Worm (Caenorhabditis elegans) whole organism, young adult: ENCODE measurements around the gene ttll-5.

Source experiments
- C06A6.2 ChIP-seq: fragments of 200-800 bp; sonication (Bioruptor generic); conservative IDR thresholded peaks from 2 replicates; pipeline ENCODE4 v1.3.6; 2022; ENCODE audit warnings: missing genetic modification characterization, missing compliant biosample characterization
- F55B11.4 ChIP-seq: sonication (generic microtip); optimal IDR thresholded peaks from 2 replicates; lab custom pipeline; 2016; ENCODE audit warnings: missing compliant biosample characterization, missing genetic modification characterization, borderline replicate concordance; ENCODE audit not compliant: insufficient read depth
- ama-1 ChIP-seq, 3 experiments: fragments of 150-350 bp in 1 of 3; sonication (generic microtip) in 2 of 3; optimal IDR thresholded peaks; 2 replicates each; lab custom pipeline; 2014 to 2018; ENCODE audit warnings: missing biosample characterization in 2 of 3, missing genetic modification characterization in 2 of 3, missing genetic modification reagents in 2 of 3
- athp-1 ChIP-seq: sonication (generic microtip); optimal IDR thresholded peaks from 2 replicates; lab custom pipeline; 2017; ENCODE audit warnings: mild to moderate bottlenecking, missing genetic modification characterization, missing compliant biosample characterization
- dox-1 ChIP-seq: fragments of 200-800 bp; sonication (Bioruptor generic); IDR thresholded peaks from 2 replicates; pipeline ENCODE4 v1.3.6; 2022; ENCODE audit warnings: missing genetic modification reagents, missing genetic modification characterization, missing compliant biosample characterization
- fkh-3 ChIP-seq: sonication (generic microtip); optimal IDR thresholded peaks from 2 replicates; lab custom pipeline; 2016; ENCODE audit warnings: mild to moderate bottlenecking, missing genetic modification characterization, missing compliant biosample characterization
- hmg-1.2 ChIP-seq: fragments of 200-800 bp; sonication (Bioruptor generic); IDR thresholded peaks from 2 replicates; pipeline ENCODE4 v1.3.6; 2022; ENCODE audit warnings: missing genetic modification reagents, missing genetic modification characterization, missing compliant biosample characterization
- lag-1 ChIP-seq: fragments of 200-800 bp; sonication (Bioruptor generic); IDR thresholded peaks from 2 replicates; pipeline ENCODE4 v1.3.6; 2022; ENCODE audit warnings: missing genetic modification reagents, missing genetic modification characterization, missing compliant biosample characterization
- madf-8 ChIP-seq: fragments of 200-800 bp; sonication (Bioruptor generic); conservative IDR thresholded peaks from 2 replicates; pipeline ENCODE4 v1.3.6; 2022; ENCODE audit warnings: missing genetic modification reagents, missing genetic modification characterization, missing compliant biosample characterization
- pha-4 ChIP-seq: fragments of 150-350 bp; sonication (generic microtip); optimal IDR thresholded peaks from 2 replicates; lab custom pipeline; 2014; ENCODE audit warnings: missing biosample characterization, missing genetic modification reagents, missing genetic modification characterization
- tlf-1 ChIP-seq: fragments of 200-800 bp; sonication (Bioruptor generic); optimal IDR thresholded peaks from 2 replicates; lab custom pipeline; 2018; ENCODE audit warnings: mild to moderate bottlenecking, missing genetic modification characterization, missing compliant biosample characterization
- unc-130 ChIP-seq: sonication (generic microtip); optimal IDR thresholded peaks from 2 replicates; lab custom pipeline; 2016; ENCODE audit warnings: missing genetic modification reagents, missing genetic modification characterization, missing compliant biosample characterization
- zfh-2 ChIP-seq: fragments of 200-800 bp; sonication (Bioruptor generic); conservative IDR thresholded peaks from 2 replicates; pipeline ENCODE4 v1.3.6; 2022; ENCODE audit warnings: missing genetic modification reagents, missing genetic modification characterization, missing compliant biosample characterization
- ztf-6 ChIP-seq: fragments of 200-800 bp; sonication (Bioruptor generic); IDR thresholded peaks from 2 replicates; pipeline ENCODE4 v1.3.6; 2022; ENCODE audit warnings: missing genetic modification reagents, missing genetic modification characterization, missing compliant biosample characterization

DNA sequence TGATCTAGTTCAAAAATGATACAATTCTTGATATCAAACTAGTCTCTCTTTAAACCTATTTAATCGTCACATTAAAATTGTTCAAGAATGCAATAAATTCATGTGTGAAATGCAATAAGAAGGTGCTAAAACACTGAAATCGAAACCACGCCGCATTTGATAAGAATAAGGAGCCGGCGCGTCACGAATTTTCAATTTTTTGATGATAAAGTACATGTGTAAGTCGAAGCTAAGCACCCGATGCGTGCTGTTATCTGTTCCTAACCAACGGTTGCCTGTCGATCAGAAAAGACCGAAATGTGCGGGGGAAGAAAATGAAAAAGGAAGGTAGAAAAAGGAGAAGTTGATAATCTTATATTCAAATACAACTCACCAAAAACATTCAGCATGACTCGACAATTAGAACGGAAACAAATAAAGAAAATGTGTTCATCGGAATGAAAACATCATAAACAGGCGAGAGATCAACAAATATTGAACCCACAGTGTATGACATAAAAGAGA, 38.6 kb upstream of the ttll-5 start, which contains the start of gene aat-6:
- TF ChIP-seq lag-1 (no peak), ama-1 (optimal IDR thresholded peaks at IDR 0.05; lab: Kevin White, UChicago) (no peak), ama-1 (GFP tag; optimal IDR thresholded peaks at IDR 0.05; lab: Kevin White, UChicago) (no peak), athp-1 (tag; lab: Kevin White, UChicago) (no peak), tlf-1 (GFP tag; lab: Kevin White, UChicago) (no peak), madf-8 (no peak), F55B11.4 (tag; lab: Kevin White, UChicago) (no peak), fkh-3 (tag; lab: Kevin White, UChicago) (no peak), ztf-6 (GFP tag; lab: Robert Waterston, UW) (no peak), pha-4 (tag; lab: Kevin White, UChicago) (no peak), C06A6.2 (no peak), hmg-1.2 (GFP tag; lab: Robert Waterston, UW) (no peak), dox-1 (GFP tag; lab: Robert Waterston, UW) (no peak), zfh-2 (GFP tag; lab: Robert Waterston, UW) (no peak), unc-130 (GFP tag; lab: Kevin White, UChicago) (no peak)
